Worm (Caenorhabditis elegans) whole organism, L4 larva: ENCODE measurements around the gene myo-2.

Source experiments
- F10B5.3 ChIP-seq: sonication (generic microtip); optimal IDR thresholded peaks from 2 replicates; lab custom pipeline; 2016; ENCODE audit warnings: mild to moderate bottlenecking, missing genetic modification characterization, missing compliant biosample characterization
- T20F7.1 ChIP-seq: fragments of 200-800 bp; sonication (Bioruptor generic); optimal IDR thresholded peaks from 2 replicates; lab custom pipeline; 2018; ENCODE audit warnings: mild to moderate bottlenecking, missing genetic modification characterization, missing compliant biosample characterization
- Y48G9A.11 ChIP-seq: fragments of 200-800 bp; sonication (Bioruptor generic); IDR thresholded peaks from 2 replicates; pipeline ENCODE4 v1.3.6; 2022; ENCODE audit warnings: missing genetic modification reagents, missing genetic modification characterization, missing compliant biosample characterization
- Y75B8A.6 ChIP-seq: fragments of 200-800 bp; sonication (Bioruptor generic); IDR thresholded peaks from 2 replicates; pipeline ENCODE4 v1.3.6; 2022; ENCODE audit warnings: missing genetic modification reagents, missing genetic modification characterization, missing compliant biosample characterization
- aha-1 ChIP-seq: fragments of 150-350 bp; peaks from one replicate; lab custom pipeline; 2014; ENCODE audit warnings: missing biosample characterization, missing genetic modification characterization
- arid-1 ChIP-seq: fragments of 200-800 bp; sonication (Bioruptor generic); conservative IDR thresholded peaks from 2 replicates; pipeline ENCODE4 v1.3.6; 2022; ENCODE audit warnings: missing genetic modification reagents, missing genetic modification characterization, missing compliant biosample characterization
- ceh-82 ChIP-seq: sonication (generic microtip); optimal IDR thresholded peaks from 2 replicates; lab custom pipeline; 2017; ENCODE audit warnings: missing biosample characterization, missing genetic modification characterization
- daf-16 ChIP-seq, 3 experiments: sonication (generic microtip); optimal IDR thresholded peaks; 2 replicates each; lab custom pipeline; 2016 to 2017; ENCODE audit warnings: missing genetic modification characterization in 3 of 3, missing genetic modification reagents in 3 of 3, mild to moderate bottlenecking in 2 of 3, missing compliant biosample characterization in 2 of 3, missing biosample characterization in 1 of 3, moderate library complexity in 1 of 3
- dmd-6 ChIP-seq: fragments of 200-800 bp; sonication (Bioruptor generic); IDR thresholded peaks from 2 replicates; pipeline ENCODE4 v1.3.6; 2022; ENCODE audit warnings: missing genetic modification reagents, missing genetic modification characterization, missing compliant biosample characterization
- dmd-9 ChIP-seq: fragments of 200-800 bp; sonication (Bioruptor generic); IDR thresholded peaks from 2 replicates; pipeline ENCODE4 v1.3.6; 2022; ENCODE audit warnings: missing genetic modification reagents, missing genetic modification characterization, missing compliant biosample characterization
- duxl-1 ChIP-seq: sonication (generic microtip); optimal IDR thresholded peaks from 2 replicates; lab custom pipeline; 2016; ENCODE audit warnings: mild to moderate bottlenecking, missing genetic modification characterization, moderate library complexity, missing compliant biosample characterization; ENCODE audit not compliant: poor library complexity
- egl-27 ChIP-seq: sonication (generic microtip); optimal IDR thresholded peaks from 3 replicates; lab custom pipeline; 2017; ENCODE audit warnings: missing biosample characterization, missing genetic modification reagents, missing genetic modification characterization
- egl-43 ChIP-seq: fragments of 200-800 bp; sonication (Bioruptor generic); IDR thresholded peaks from 2 replicates; pipeline ENCODE4 v1.3.6; 2022; ENCODE audit warnings: missing genetic modification reagents, missing genetic modification characterization, missing compliant biosample characterization
- fkh-10 ChIP-seq: fragments of 150-350 bp; optimal IDR thresholded peaks from 2 replicates; lab custom pipeline; 2014; ENCODE audit warnings: missing biosample characterization, missing genetic modification reagents, missing genetic modification characterization
- hif-1 ChIP-seq, 2 experiments: sonication (generic microtip); optimal IDR thresholded peaks; 2 replicates each; lab custom pipeline; 2016 to 2017; ENCODE audit warnings: missing compliant biosample characterization in 2 of 2, missing genetic modification characterization in 2 of 2, missing genetic modification reagents in 2 of 2, missing genotype in 2 of 2, mild to moderate bottlenecking in 1 of 2
- hmg-1.1 ChIP-seq: fragments of 200-800 bp; sonication (Bioruptor generic); IDR thresholded peaks from 2 replicates; pipeline ENCODE4 v1.3.6; 2022; ENCODE audit warnings: missing genetic modification reagents, missing genetic modification characterization, missing compliant biosample characterization
- lin-38 ChIP-seq: fragments of 200-800 bp; sonication (Bioruptor generic); IDR thresholded peaks from 2 replicates; pipeline ENCODE4 v1.3.6; 2022; ENCODE audit warnings: missing genetic modification reagents, missing genetic modification characterization, missing compliant biosample characterization
- madf-9 ChIP-seq: fragments of 200-800 bp; sonication (Bioruptor generic); conservative IDR thresholded peaks from 2 replicates; pipeline ENCODE4 v1.3.6; 2022; ENCODE audit warnings: missing genetic modification reagents, missing genetic modification characterization, missing compliant biosample characterization
- mdt-29 ChIP-seq: fragments of 200-800 bp; sonication (Bioruptor generic); IDR thresholded peaks from 2 replicates; pipeline ENCODE4 v1.3.6; 2022; ENCODE audit warnings: missing genetic modification reagents, missing genetic modification characterization, missing compliant biosample characterization
- mep-1 ChIP-seq: fragments of 150-350 bp; sonication (generic microtip); optimal IDR thresholded peaks from 3 replicates; lab custom pipeline; 2014; ENCODE audit warnings: missing biosample characterization, missing genetic modification characterization
- nhr-10 ChIP-seq: fragments of 150-350 bp; optimal IDR thresholded peaks from 2 replicates; lab custom pipeline; 2014; ENCODE audit warnings: missing biosample characterization, missing genetic modification characterization
- nhr-102 ChIP-seq: sonication (generic microtip); optimal IDR thresholded peaks from 2 replicates; lab custom pipeline; 2016; ENCODE audit warnings: mild to moderate bottlenecking, missing genetic modification characterization, moderate library complexity, missing compliant biosample characterization
- nhr-237 ChIP-seq: sonication (generic microtip); optimal IDR thresholded peaks from 2 replicates; lab custom pipeline; 2017; ENCODE audit warnings: missing biosample characterization, missing genetic modification characterization
- nhr-25 ChIP-seq: sonication (generic microtip); optimal IDR thresholded peaks from 2 replicates; lab custom pipeline; 2017; ENCODE audit warnings: missing genetic modification characterization, mild to moderate bottlenecking, missing compliant biosample characterization, antibody characterized with exemption, moderate library complexity, borderline replicate concordance; ENCODE audit not compliant: insufficient read depth
- nhr-42 ChIP-seq: fragments of 200-800 bp; sonication (Bioruptor generic); IDR thresholded peaks from 2 replicates; pipeline ENCODE4 v1.3.6; 2022; ENCODE audit warnings: missing genetic modification characterization, missing compliant biosample characterization
- pha-4 ChIP-seq, 2 experiments: fragments of 150-350 bp in 1 of 2; fragments of 200-800 bp in 1 of 2; sonication (Bioruptor generic) in 1 of 2; IDR thresholded peaks in 1 of 2; optimal IDR thresholded peaks in 1 of 2; 2 replicates each; pipeline versions ENCODE4 v1.3.6 to Lab custom; 2014 to 2022; ENCODE audit warnings: missing genetic modification characterization in 2 of 2, missing genetic modification reagents in 2 of 2, missing biosample characterization in 1 of 2, missing compliant biosample characterization in 1 of 2
- rbr-2 ChIP-seq: sonication (generic microtip); optimal IDR thresholded peaks from 2 replicates; lab custom pipeline; 2016; ENCODE audit warnings: missing genotype, missing genetic modification characterization, missing compliant biosample characterization
- set-16 ChIP-seq: fragments of 200-800 bp; sonication (Bioruptor generic); IDR thresholded peaks from 2 replicates; pipeline ENCODE4 v1.3.6; 2022; ENCODE audit warnings: missing genetic modification reagents, missing genetic modification characterization, missing compliant biosample characterization
- skn-1 ChIP-seq: fragments of 150-350 bp; optimal IDR thresholded peaks from 2 replicates; lab custom pipeline; 2014; ENCODE audit warnings: missing biosample characterization, missing genetic modification characterization
- snpc-4 ChIP-seq: fragments of 150-350 bp; optimal IDR thresholded peaks from 2 replicates; lab custom pipeline; 2014; ENCODE audit warnings: missing biosample characterization, missing genetic modification characterization
- unc-39 ChIP-seq: sonication (generic microtip); optimal IDR thresholded peaks from 2 replicates; lab custom pipeline; 2017; ENCODE audit warnings: missing biosample characterization, missing genetic modification characterization
- unc-62 ChIP-seq, 3 experiments: fragments of 150-350 bp in 1 of 3; sonication (generic microtip); optimal IDR thresholded peaks in 2 of 3; peaks in 1 of 3; 1 replicate in 1 of 3; 2 replicates in 2 of 3; lab custom pipeline; 2014 to 2017; ENCODE audit warnings: missing biosample characterization in 3 of 3, missing genetic modification characterization in 3 of 3, missing genetic modification reagents in 3 of 3, missing genotype in 1 of 3
- zfp-3 ChIP-seq: fragments of 200-800 bp; sonication (Bioruptor generic); conservative IDR thresholded peaks from 2 replicates; pipeline ENCODE4 v1.3.6; 2022; ENCODE audit warnings: missing genetic modification reagents, missing genetic modification characterization, missing compliant biosample characterization
- ztf-7 ChIP-seq: fragments of 150-350 bp; optimal IDR thresholded peaks from 2 replicates; lab custom pipeline; 2014; ENCODE audit warnings: missing biosample characterization, missing genetic modification characterization

myo-2 gene

DNA sequence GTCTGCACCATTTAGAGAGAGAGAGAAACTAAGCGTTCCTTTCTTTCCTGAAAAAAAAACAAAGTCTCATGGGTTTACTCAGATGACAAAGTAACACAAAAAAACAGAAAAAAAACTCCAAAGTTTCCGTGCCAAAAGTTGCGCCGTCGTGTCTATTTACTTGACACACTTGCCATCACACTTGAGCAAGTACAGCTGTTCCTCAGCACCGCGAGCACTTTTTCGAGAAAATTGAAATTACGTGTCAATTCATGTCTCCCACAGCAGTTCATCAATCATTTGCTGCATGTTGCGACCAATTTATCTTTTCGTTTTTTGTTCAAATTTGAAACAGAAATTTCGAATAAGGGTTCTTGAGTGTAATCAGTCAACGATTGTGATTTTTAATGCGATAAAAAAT, 31.4 kb upstream of the myo-2 start (continued):
- TF ChIP-seq duxl-1 (tag; lab: Kevin White, UChicago) (no peak), F10B5.3 (no peak), arid-1 (GFP tag; lab: Robert Waterston, UW) (no peak), egl-43 (no peak), hif-1 (tag; optimal IDR thresholded peaks at IDR 0.05; lab: Kevin White, UChicago) (peak in 1 of 2 experiments; percentile 55), mdt-29 (GFP tag; lab: Robert Waterston, UW) (no peak), ceh-82 (no peak)

- no peak for TF ChIP-seq fkh-10 (GFP tag; lab: Kevin White, UChicago)
- TF ChIP-seq ztf-7 (tag; lab: Kevin White, UChicago): no peak
- no peak for TF ChIP-seq T20F7.1
- TF ChIP-seq nhr-25 (tag; lab: Kevin White, UChicago): no peak
- TF ChIP-seq zfp-3: no peak
- TF ChIP-seq egl-27: no peak
- no peak for TF ChIP-seq nhr-42 (GFP tag; lab: Robert Waterston, UW)
- TF ChIP-seq Y48G9A.11 (GFP tag; lab: Robert Waterston, UW): no peak
- no peak for TF ChIP-seq Y75B8A.6
- no peak for TF ChIP-seq lin-38 (GFP tag; lab: Robert Waterston, UW)
- no peak for TF ChIP-seq unc-39 (tag; lab: Kevin White, UChicago)
- no peak for TF ChIP-seq snpc-4 (tag; lab: Kevin White, UChicago)
- TF ChIP-seq skn-1: no peak
- TF ChIP-seq dmd-9 (GFP tag; lab: Robert Waterston, UW): no peak
These were observed 29.6 kb upstream of the myo-2 start for ce11 chrX:12438266-12438665.

DNA sequence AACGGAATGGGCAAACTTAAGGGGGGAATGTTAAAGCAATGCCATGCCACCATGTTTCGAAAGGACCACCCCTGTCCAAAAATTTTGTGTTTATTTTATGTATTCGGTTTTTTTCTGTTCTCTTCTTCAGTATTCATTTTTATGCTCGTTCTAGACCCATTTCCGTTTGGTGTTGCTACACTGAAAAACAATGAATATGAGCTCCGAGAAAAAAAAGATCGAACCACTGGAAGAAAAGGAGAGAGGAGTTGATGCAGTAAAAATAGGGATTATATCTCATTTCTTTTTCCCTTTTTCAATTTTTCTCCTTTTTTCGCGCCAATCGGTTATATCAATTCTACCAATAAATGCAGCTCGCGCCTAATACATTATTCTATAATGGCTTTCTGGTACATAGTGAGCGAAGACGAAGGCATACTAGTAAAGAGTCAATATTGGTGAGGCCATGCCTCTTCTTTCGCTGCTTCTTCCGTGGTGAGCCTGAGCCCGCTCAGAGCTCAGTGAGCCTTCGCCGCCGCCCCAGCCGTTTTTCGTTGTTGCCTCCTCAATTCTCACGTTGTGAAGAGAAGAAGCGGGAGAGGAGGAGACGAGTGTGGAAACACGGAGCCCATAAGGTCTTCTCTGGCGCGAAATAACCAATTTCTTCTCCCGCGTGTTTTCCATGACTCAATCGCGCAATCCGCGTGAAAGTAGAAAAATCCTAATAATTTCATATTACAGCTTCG, 27.7 kb upstream of the myo-2 start:
- TF ChIP-seq madf-9 (GFP tag; lab: Robert Waterston, UW): no peak
- TF ChIP-seq pha-4 (GFP tag; IDR thresholded peaks at IDR 0.05; lab: Robert Waterston, UW): 0 out of 2 replicates have a peak, but pooled peaks have one; percentile 20
- TF ChIP-seq pha-4 (tag; optimal IDR thresholded peaks at IDR 0.05; lab: Kevin White, UChicago): no peak
- peak; percentile 16 for TF ChIP-seq rbr-2 (tag; lab: Kevin White, UChicago)
- TF ChIP-seq T20F7.1: no peak
- TF ChIP-seq duxl-1 (tag; lab: Kevin White, UChicago): no peak
- TF ChIP-seq hmg-1.1 (GFP tag; lab: Robert Waterston, UW): peak; percentile 29; the same call in 1 of the 2 replicates
- no peak for TF ChIP-seq nhr-102 (tag; lab: Kevin White, UChicago)
- TF ChIP-seq aha-1 (tag; lab: Kevin White, UChicago): peak; percentile 83
- no peak for TF ChIP-seq mep-1 (tag; lab: Kevin White, UChicago)
- peak in 1 of 2 experiments; percentile 55 for TF ChIP-seq unc-62 (GFP tag; optimal IDR thresholded peaks at IDR 0.05 in 1 of 2; lab: Kevin White, UChicago)
- TF ChIP-seq unc-62 (tag; optimal IDR thresholded peaks at IDR 0.05; lab: Kevin White, UChicago): no peak
- no peak for TF ChIP-seq nhr-42 (GFP tag; lab: Robert Waterston, UW)
- TF ChIP-seq nhr-10: no peak
- 0 out of 2 replicates have a peak, but pooled peaks have one; percentile 11 for TF ChIP-seq dmd-6 (GFP tag; lab: Robert Waterston, UW)
- TF ChIP-seq daf-16 (GFP tag; optimal IDR thresholded peaks at IDR 0.05; lab: Kevin White, UChicago): no peak
- no peak for TF ChIP-seq daf-16 (tag; optimal IDR thresholded peaks at IDR 0.05; lab: Kevin White, UChicago)
- no peak for TF ChIP-seq nhr-237 (tag; lab: Kevin White, UChicago)
- peak; percentile 71 for TF ChIP-seq set-16 (GFP tag; lab: Robert Waterston, UW)
